Worm (Caenorhabditis elegans) whole organism, young adult: ENCODE results near the gene Y54E2A.10.

Experiments used
- B0261.1 ChIP-seq: sonication (generic microtip); optimal IDR thresholded peaks from 2 replicates; lab custom pipeline; 2016; ENCODE audit warnings: mild to moderate bottlenecking, missing genetic modification characterization, moderate library complexity, missing compliant biosample characterization
- C17E4.6 ChIP-seq: fragments of 200-800 bp; sonication (Bioruptor generic); IDR thresholded peaks from 2 replicates; pipeline ENCODE4 v1.3.6; 2022; ENCODE audit warnings: missing genetic modification reagents, missing genetic modification characterization, missing compliant biosample characterization
- D2030.7 ChIP-seq: fragments of 200-800 bp; sonication (Bioruptor generic); IDR thresholded peaks from 2 replicates; pipeline ENCODE4 v1.3.6; 2022; ENCODE audit warnings: missing genetic modification reagents, missing genetic modification characterization, missing compliant biosample characterization
- F33H1.4 ChIP-seq: fragments of 200-800 bp; sonication (Bioruptor generic); IDR thresholded peaks from 2 replicates; pipeline ENCODE4 v1.3.6; 2022; ENCODE audit warnings: missing genetic modification reagents, missing genetic modification characterization, missing compliant biosample characterization
- F37B4.10 ChIP-seq: fragments of 200-800 bp; sonication (Bioruptor generic); IDR thresholded peaks from 2 replicates; pipeline ENCODE4 v1.3.6; 2022; ENCODE audit warnings: missing genetic modification characterization, missing compliant biosample characterization
- F49E8.2 ChIP-seq: sonication (generic microtip); optimal IDR thresholded peaks from 3 replicates; lab custom pipeline; 2017; ENCODE audit warnings: missing genetic modification characterization, mild to moderate bottlenecking, missing compliant biosample characterization, antibody characterized with exemption, moderate library complexity; ENCODE audit not compliant: insufficient read depth
- F55B11.4 ChIP-seq: sonication (generic microtip); optimal IDR thresholded peaks from 2 replicates; lab custom pipeline; 2016; ENCODE audit warnings: missing compliant biosample characterization, missing genetic modification characterization, borderline replicate concordance; ENCODE audit not compliant: insufficient read depth
- T26A5.8 ChIP-seq: sonication (generic microtip); optimal IDR thresholded peaks from 2 replicates; lab custom pipeline; 2016; ENCODE audit warnings: missing genetic modification characterization, missing compliant biosample characterization
- cebp-1 ChIP-seq, 2 experiments: fragments of 200-800 bp in 1 of 2; sonication (Bioruptor generic) in 1 of 2; sonication (generic microtip) in 1 of 2; IDR thresholded peaks in 1 of 2; optimal IDR thresholded peaks in 1 of 2; 2 replicates each; pipeline versions ENCODE4 v1.3.6 to Lab custom; 2017 to 2022; ENCODE audit warnings: missing compliant biosample characterization in 2 of 2, missing genetic modification characterization in 2 of 2, mild to moderate bottlenecking in 1 of 2, missing genetic modification reagents in 1 of 2, moderate library complexity in 1 of 2
- ceh-58 ChIP-seq: fragments of 200-800 bp; sonication (Bioruptor generic); IDR thresholded peaks from 2 replicates; pipeline ENCODE4 v1.3.6; 2022; ENCODE audit warnings: missing genetic modification characterization, missing compliant biosample characterization
- ceh-91 ChIP-seq: fragments of 200-800 bp; sonication (Bioruptor generic); IDR thresholded peaks from 2 replicates; pipeline ENCODE4 v1.3.6; 2022; ENCODE audit warnings: missing genetic modification reagents, missing genetic modification characterization, missing compliant biosample characterization
- die-1 ChIP-seq: sonication (generic microtip); optimal IDR thresholded peaks from 2 replicates; lab custom pipeline; 2016; ENCODE audit warnings: missing genotype, mild to moderate bottlenecking, missing genetic modification characterization, missing compliant biosample characterization
- dpl-1 ChIP-seq: fragments of 150-350 bp; optimal IDR thresholded peaks from 2 replicates; lab custom pipeline; 2014; ENCODE audit warnings: missing biosample characterization, missing genetic modification reagents, missing genetic modification characterization
- egl-18 ChIP-seq: fragments of 200-800 bp; sonication (Bioruptor generic); IDR thresholded peaks from 2 replicates; pipeline ENCODE4 v1.3.6; 2022; ENCODE audit warnings: missing genetic modification reagents, missing genetic modification characterization, missing compliant biosample characterization
- egrh-3 ChIP-seq: fragments of 200-800 bp; sonication (Bioruptor generic); IDR thresholded peaks from 2 replicates; pipeline ENCODE4 v1.3.6; 2022; ENCODE audit warnings: missing genetic modification reagents, missing genetic modification characterization, missing compliant biosample characterization
- him-1 ChIP-seq: sonication (generic microtip); optimal IDR thresholded peaks from 2 replicates; lab custom pipeline; 2016; ENCODE audit warnings: missing genotype, missing genetic modification reagents, missing genetic modification characterization, missing compliant biosample characterization
- hlh-26 ChIP-seq: fragments of 200-800 bp; sonication (Bioruptor generic); conservative IDR thresholded peaks from 2 replicates; pipeline ENCODE4 v1.3.6; 2022; ENCODE audit warnings: missing genetic modification reagents, missing genetic modification characterization, missing compliant biosample characterization
- hmg-1.2 ChIP-seq: fragments of 200-800 bp; sonication (Bioruptor generic); IDR thresholded peaks from 2 replicates; pipeline ENCODE4 v1.3.6; 2022; ENCODE audit warnings: missing genetic modification reagents, missing genetic modification characterization, missing compliant biosample characterization
- lin-35 ChIP-seq, 3 experiments: fragments of 150-350 bp in 2 of 3; sonication (generic microtip) in 1 of 3; optimal IDR thresholded peaks; 2 replicates each; lab custom pipeline; 2014 to 2018; ENCODE audit warnings: missing biosample characterization in 3 of 3, missing genetic modification characterization in 3 of 3, missing genetic modification reagents in 3 of 3
- lin-40 ChIP-seq: sonication (generic microtip); optimal IDR thresholded peaks from 2 replicates; lab custom pipeline; 2016; ENCODE audit warnings: missing genetic modification characterization, mild to moderate bottlenecking, missing compliant biosample characterization, missing genotype, missing genetic modification reagents
- lin-54 ChIP-seq: fragments of 200-800 bp; sonication (Bioruptor generic); optimal IDR thresholded peaks from 2 replicates; lab custom pipeline; 2018; ENCODE audit warnings: mild to moderate bottlenecking, missing genetic modification characterization, missing compliant biosample characterization
- lsl-1 ChIP-seq: fragments of 200-800 bp; sonication (Bioruptor generic); optimal IDR thresholded peaks from 2 replicates; lab custom pipeline; 2018; ENCODE audit warnings: mild to moderate bottlenecking, missing genetic modification characterization, moderate library complexity, missing compliant biosample characterization
- lsy-27 ChIP-seq: sonication (generic microtip); optimal IDR thresholded peaks from 2 replicates; lab custom pipeline; 2017; ENCODE audit warnings: missing genetic modification characterization, mild to moderate bottlenecking, missing compliant biosample characterization, antibody characterized with exemption, missing genotype, borderline replicate concordance; ENCODE audit not compliant: insufficient read depth
- madf-6 ChIP-seq: fragments of 200-800 bp; sonication (Bioruptor generic); IDR thresholded peaks from 2 replicates; pipeline ENCODE4 v1.3.6; 2022; ENCODE audit warnings: missing genetic modification reagents, missing genetic modification characterization, missing compliant biosample characterization
- nfya-2 ChIP-seq: fragments of 200-800 bp; sonication (Bioruptor generic); IDR thresholded peaks from 2 replicates; pipeline ENCODE4 v1.3.6; 2022; ENCODE audit warnings: missing genetic modification reagents, missing genetic modification characterization, missing compliant biosample characterization
- nhr-179 ChIP-seq: sonication (generic microtip); optimal IDR thresholded peaks from 2 replicates; lab custom pipeline; 2016; ENCODE audit warnings: mild to moderate bottlenecking, missing genetic modification characterization, missing compliant biosample characterization
- nhr-27 ChIP-seq: fragments of 200-800 bp; sonication (Bioruptor generic); optimal IDR thresholded peaks from 2 replicates; lab custom pipeline; 2018; ENCODE audit warnings: mild to moderate bottlenecking, missing genetic modification characterization, moderate library complexity, missing compliant biosample characterization
- pha-4 ChIP-seq: fragments of 150-350 bp; sonication (generic microtip); optimal IDR thresholded peaks from 2 replicates; lab custom pipeline; 2014; ENCODE audit warnings: missing biosample characterization, missing genetic modification reagents, missing genetic modification characterization
- sdz-38 ChIP-seq: sonication (generic microtip); optimal IDR thresholded peaks from 2 replicates; lab custom pipeline; 2016; ENCODE audit warnings: missing genotype, missing genetic modification characterization, missing compliant biosample characterization
- snpc-1.1 ChIP-seq: sonication (generic microtip); optimal IDR thresholded peaks from 2 replicates; lab custom pipeline; 2017; ENCODE audit warnings: missing genetic modification characterization, mild to moderate bottlenecking, missing compliant biosample characterization, antibody characterized with exemption, moderate library complexity, missing genotype, missing genetic modification reagents; ENCODE audit not compliant: insufficient read depth
- snpc-1.3 ChIP-seq: sonication (generic microtip); optimal IDR thresholded peaks from 2 replicates; lab custom pipeline; 2017; ENCODE audit warnings: missing genetic modification characterization, mild to moderate bottlenecking, missing compliant biosample characterization, antibody characterized with exemption, moderate library complexity, missing genotype, missing genetic modification reagents; ENCODE audit not compliant: insufficient read depth
- snpc-3.4 ChIP-seq: sonication (generic microtip); optimal IDR thresholded peaks from 2 replicates; lab custom pipeline; 2017; ENCODE audit warnings: missing genetic modification characterization, mild to moderate bottlenecking, missing compliant biosample characterization, antibody characterized with exemption, moderate library complexity, missing genotype, missing genetic modification reagents
- tbp1 ChIP-seq: fragments of 200-800 bp; sonication (Bioruptor generic); optimal IDR thresholded peaks from 2 replicates; lab custom pipeline; 2018; ENCODE audit warnings: mild to moderate bottlenecking, missing genetic modification characterization, missing compliant biosample characterization
- unc-62 ChIP-seq: fragments of 150-350 bp; optimal IDR thresholded peaks from 2 replicates; lab custom pipeline; 2014; ENCODE audit warnings: missing biosample characterization, missing genetic modification reagents, missing genetic modification characterization
- xnd-1 ChIP-seq: sonication (generic microtip); optimal IDR thresholded peaks from 2 replicates; lab custom pipeline; 2016; ENCODE audit warnings: missing genotype, missing genetic modification reagents, missing genetic modification characterization, missing compliant biosample characterization
- zfh-2 ChIP-seq: fragments of 200-800 bp; sonication (Bioruptor generic); conservative IDR thresholded peaks from 2 replicates; pipeline ENCODE4 v1.3.6; 2022; ENCODE audit warnings: missing genetic modification reagents, missing genetic modification characterization, missing compliant biosample characterization
- zim-3 ChIP-seq: sonication (generic microtip); optimal IDR thresholded peaks from 2 replicates; lab custom pipeline; 2017; ENCODE audit warnings: mild to moderate bottlenecking, missing genetic modification characterization, moderate library complexity, missing compliant biosample characterization
- ztf-22 ChIP-seq: fragments of 200-800 bp; sonication (Bioruptor generic); optimal IDR thresholded peaks from 2 replicates; lab custom pipeline; 2018; ENCODE audit warnings: mild to moderate bottlenecking, missing genetic modification characterization, moderate library complexity, missing compliant biosample characterization
- ztf-6 ChIP-seq: fragments of 200-800 bp; sonication (Bioruptor generic); IDR thresholded peaks from 2 replicates; pipeline ENCODE4 v1.3.6; 2022; ENCODE audit warnings: missing genetic modification reagents, missing genetic modification characterization, missing compliant biosample characterization

Y54E2A.10 gene

ce11 chrII:14752187-14752959 is 38.5 kb upstream of the Y54E2A.10 start, which contains the start of gene smg-9 (continued):
- TF ChIP-seq sdz-38 (no peak), unc-62 (GFP tag; lab: Kevin White, UChicago) (no peak), lin-35 (GFP tag; optimal IDR thresholded peaks at IDR 0.05; lab: Kevin White, UChicago) (peak in 1 of 3 experiments; percentile 26), egl-18 (no peak), die-1 (no peak), hlh-26 (GFP tag; lab: Robert Waterston, UW) (no peak), him-1 (no peak), zim-3 (tag; lab: Kevin White, UChicago) (no peak), tbp1 (GFP tag; lab: Kevin White, UChicago) (no peak)
- TF ChIP-seq, all 124 proteins: peak for 17

- TF ChIP-seq lsl-1 (GFP tag; lab: Kevin White, UChicago) (no peak), egrh-3 (GFP tag; lab: Robert Waterston, UW) (peak; percentile 79; the same call in 1 of the 2 replicates), zfh-2 (GFP tag; lab: Robert Waterston, UW) (peak; percentile 89)
Measured at ce11 chrII:14753246-14753645, 37.6 kb upstream of the Y54E2A.10 start.

ce11 chrII:14753858-14754750 is 36.7 kb upstream of the Y54E2A.10 start, which contains the start of the genes tac-1 and Y54E2A.4:
TSS of gene tac-1 (minus strand) at chrII:14753877.
TSS of gene Y54E2A.4 (plus strand) at chrII:14754622.
- no peak for TF ChIP-seq nhr-179 (tag; lab: Kevin White, UChicago)
- no peak for TF ChIP-seq nhr-27 (tag; lab: Kevin White, UChicago)
- no peak for TF ChIP-seq snpc-1.3 (tag; lab: Kevin White, UChicago)
- no peak for TF ChIP-seq ceh-58 (GFP tag; lab: Robert Waterston, UW)
- TF ChIP-seq lin-54 (GFP tag; lab: Kevin White, UChicago): peak; percentile 6
- no peak for TF ChIP-seq ztf-6 (GFP tag; lab: Robert Waterston, UW)
- TF ChIP-seq xnd-1: peak; percentile 86
- TF ChIP-seq nfya-2: no peak
- no peak for TF ChIP-seq cebp-1 (GFP tag; IDR thresholded peaks at IDR 0.05; lab: Robert Waterston, UW)
- TF ChIP-seq cebp-1 (tag; optimal IDR thresholded peaks at IDR 0.05; lab: Kevin White, UChicago): peak; percentile 78
- peak; percentile 85 for TF ChIP-seq F33H1.4 (GFP tag; lab: Robert Waterston, UW)
- no peak for TF ChIP-seq sdz-38
- TF ChIP-seq F37B4.10 (GFP tag; lab: Robert Waterston, UW): no peak
- TF ChIP-seq C17E4.6 (GFP tag; lab: Robert Waterston, UW): no peak
- TF ChIP-seq D2030.7 (GFP tag; lab: Robert Waterston, UW): peak; percentile 35; the same call in 1 of the 2 replicates
- peak; percentile 21 for TF ChIP-seq dpl-1 (GFP tag; lab: Kevin White, UChicago)
- no peak for TF ChIP-seq pha-4 (tag; lab: Kevin White, UChicago)
- TF ChIP-seq T26A5.8 (tag; lab: Kevin White, UChicago): no peak
- TF ChIP-seq lin-40 (tag; lab: Kevin White, UChicago): no peak
- peak; percentile 84 for TF ChIP-seq madf-6 (GFP tag; lab: Robert Waterston, UW)
- no peak for TF ChIP-seq B0261.1 (tag; lab: Kevin White, UChicago)
- no peak for TF ChIP-seq lsy-27 (tag; lab: Kevin White, UChicago)
- no peak for TF ChIP-seq egl-18
- TF ChIP-seq lin-35 (GFP tag; optimal IDR thresholded peaks at IDR 0.05; lab: Kevin White, UChicago): no peak
- TF ChIP-seq F49E8.2 (tag; lab: Kevin White, UChicago): no peak
- no peak for TF ChIP-seq ztf-22 (GFP tag; lab: Kevin White, UChicago)
- TF ChIP-seq ceh-91: peak; percentile 53; the same call in 1 of the 2 replicates
- no peak for TF ChIP-seq F55B11.4 (tag; lab: Kevin White, UChicago)
- peak; percentile 94 for TF ChIP-seq lsl-1 (GFP tag; lab: Kevin White, UChicago)
- no peak for TF ChIP-seq hmg-1.2 (GFP tag; lab: Robert Waterston, UW)
- TF ChIP-seq snpc-1.1 (tag; lab: Kevin White, UChicago): peak; percentile 26
- no peak for TF ChIP-seq snpc-3.4
